Worm (Caenorhabditis elegans): Measurements from ENCODE around the gene wht-8.

DNA sequence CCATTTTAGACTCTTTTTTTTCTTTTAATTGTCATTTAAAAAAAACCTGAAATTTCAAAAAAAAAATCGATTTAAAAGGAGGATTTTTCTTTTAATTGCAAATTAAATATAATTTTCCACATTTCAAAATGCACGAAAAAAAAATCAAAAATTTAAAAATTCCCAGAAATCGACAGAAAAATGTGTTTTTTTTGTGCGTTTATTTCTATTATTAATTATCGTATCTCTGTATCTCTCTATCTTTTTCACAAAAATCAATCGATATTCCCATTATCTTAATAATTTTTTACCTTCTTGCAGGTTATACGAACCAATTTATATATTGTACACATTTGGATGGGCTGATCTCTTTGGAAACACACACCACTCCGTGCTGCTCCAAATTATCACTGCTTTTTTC lies 26.2 kb downstream of the wht-8 start, which contains the start of gene rsks-1:
- TF ChIP-seq pes-1 (GFP tag; IDR thresholded peaks at IDR 0.05), result no peak
- TF ChIP-seq ama-1 (optimal IDR thresholded peaks at IDR 0.05), result no peak
- no peak for TF ChIP-seq hmbx-1 (tag; optimal IDR thresholded peaks at IDR 0.05)
- TF ChIP-seq tbx-11 (GFP tag; IDR thresholded peaks at IDR 0.05), result no peak
- TF ChIP-seq B0310.2 (tag; optimal IDR thresholded peaks at IDR 0.05), result no peak
- no peak for TF ChIP-seq hnd-1 (tag; optimal IDR thresholded peaks at IDR 0.05)
- no peak for TF ChIP-seq ets-7 (tag; optimal IDR thresholded peaks at IDR 0.05)
- TF ChIP-seq ceh-36 (tag; optimal IDR thresholded peaks at IDR 0.05), result no peak
- no peak for TF ChIP-seq aly-1 (tag; optimal IDR thresholded peaks at IDR 0.05)
- no peak for TF ChIP-seq hmg-4 (GFP tag; optimal IDR thresholded peaks at IDR 0.05)
- no peak for TF ChIP-seq tra-4 (tag; optimal IDR thresholded peaks at IDR 0.05)
- TF ChIP-seq scrt-1 (GFP tag; IDR thresholded peaks at IDR 0.05), result no peak

All from whole organism, early embryonic.